Worm (Caenorhabditis elegans): ENCODE measurements around the gene dolk-1.

DNA sequence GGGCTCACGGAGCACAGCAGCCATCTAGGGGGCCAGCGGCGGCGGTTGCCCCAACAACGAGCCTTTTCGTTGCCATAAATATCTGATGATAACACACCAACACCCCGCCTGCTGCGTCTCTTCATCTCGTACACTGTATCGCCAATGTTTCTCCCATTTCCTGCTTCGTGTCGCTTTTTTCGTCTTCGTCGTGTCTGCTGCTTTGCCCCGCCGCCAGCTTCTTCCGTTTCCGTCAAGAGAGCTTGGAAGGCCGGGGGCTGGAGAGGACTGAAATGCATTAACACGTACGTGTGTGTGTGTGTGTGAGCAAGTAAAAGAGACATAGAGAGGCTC lies 2.5 kb upstream of the dolk-1 start:
- TF ChIP-seq flt-1 (GFP tag; IDR thresholded peaks at IDR 0.05) (peak; percentile 51; the same call in 1 of the 2 replicates), ztf-23 (GFP tag; IDR thresholded peaks at IDR 0.05) (no peak), T22C8.4 (GFP tag; IDR thresholded peaks at IDR 0.05) (no peak), med-1 (GFP tag; optimal IDR thresholded peaks at IDR 0.05; ENCODE audit: insufficient read depth) (no peak), klf-2 (GFP tag; conservative IDR thresholded peaks at IDR 0.05) (no peak)
